Fruit fly (Drosophila melanogaster) whole organism, embryonic: ENCODE results near the gene mei-P26.

Experiments
- Asciz ChIP-seq: fragments of 200-800 bp; sonication (Bioruptor generic); optimal IDR thresholded peaks from 2 replicates; lab custom pipeline; 2017; ENCODE audit warnings: missing biosample characterization, mild to moderate bottlenecking, missing genetic modification characterization, missing genetic modification reagents
- CG11504 ChIP-seq: fragments of 200-800 bp; sonication (Bioruptor generic); optimal IDR thresholded peaks from 3 replicates; lab custom pipeline; 2019; ENCODE audit warnings: missing biosample characterization, mild to moderate bottlenecking, missing genetic modification characterization, moderate library complexity
- CG12219 ChIP-seq: fragments of 200-800 bp; sonication (Bioruptor generic); optimal IDR thresholded peaks from 3 replicates; lab custom pipeline; 2018; ENCODE audit warnings: missing biosample characterization, mild to moderate bottlenecking, missing genetic modification characterization
- CG12236 ChIP-seq: fragments of 200-800 bp; sonication (Bioruptor generic); optimal IDR thresholded peaks from 2 replicates; lab custom pipeline; 2016; ENCODE audit warnings: missing biosample characterization, missing genetic modification characterization
- CG1233 ChIP-seq: fragments of 200-800 bp; sonication (Bioruptor generic); optimal IDR thresholded peaks from 4 replicates; lab custom pipeline; 2018; ENCODE audit warnings: missing biosample characterization, mild to moderate bottlenecking, missing genetic modification characterization
- CG13424 ChIP-seq: fragments of 200-800 bp; sonication (Bioruptor generic); optimal IDR thresholded peaks from 2 replicates; lab custom pipeline; 2019; ENCODE audit warnings: missing biosample characterization, mild to moderate bottlenecking, missing genetic modification characterization, moderate library complexity
- CG13894 ChIP-seq: fragments of 200-800 bp; sonication (Bioruptor generic); optimal IDR thresholded peaks from 3 replicates; lab custom pipeline; 2018; ENCODE audit warnings: missing biosample characterization, mild to moderate bottlenecking, missing genetic modification characterization, moderate library complexity
- CG14667 ChIP-seq: fragments of 200-800 bp; sonication (Bioruptor generic); IDR thresholded peaks from 2 replicates; pipeline ENCODE4 v1.3.6; 2022; ENCODE audit warnings: missing biosample characterization, missing genetic modification characterization
- CG14710 ChIP-seq: fragments of 200-800 bp; sonication (Bioruptor generic); optimal IDR thresholded peaks from 3 replicates; lab custom pipeline; 2019; ENCODE audit warnings: missing biosample characterization, mild to moderate bottlenecking, missing genetic modification characterization, moderate library complexity
- CG17359 ChIP-seq: fragments of 200-800 bp; sonication (Bioruptor generic); optimal IDR thresholded peaks from 3 replicates; lab custom pipeline; 2018; ENCODE audit warnings: missing biosample characterization, mild to moderate bottlenecking, missing genetic modification characterization, moderate library complexity
- CG17829 ChIP-seq: fragments of 200-800 bp; optimal IDR thresholded peaks from 2 replicates; lab custom pipeline; 2019; ENCODE audit warnings: missing biosample characterization, mild to moderate bottlenecking, missing genetic modification characterization, moderate library complexity
- CG18262 ChIP-seq: fragments of 200-800 bp; optimal IDR thresholded peaks from 3 replicates; lab custom pipeline; 2019; ENCODE audit warnings: missing biosample characterization, mild to moderate bottlenecking, missing genetic modification characterization, moderate library complexity
- CG2712 ChIP-seq: fragments of 200-800 bp; optimal IDR thresholded peaks from 3 replicates; lab custom pipeline; 2019; ENCODE audit warnings: missing biosample characterization, mild to moderate bottlenecking, missing genetic modification characterization, moderate library complexity
- CG31365 ChIP-seq: fragments of 200-800 bp; sonication (Bioruptor generic); optimal IDR thresholded peaks from 2 replicates; lab custom pipeline; 2018; ENCODE audit warnings: missing biosample characterization, mild to moderate bottlenecking, missing genetic modification characterization
- CG31388 ChIP-seq: fragments of 200-800 bp; sonication (Bioruptor generic); optimal IDR thresholded peaks from 2 replicates; lab custom pipeline; 2016; ENCODE audit warnings: missing biosample characterization, missing genetic modification characterization
- CG4404 ChIP-seq: fragments of 200-800 bp; sonication (Bioruptor generic); IDR thresholded peaks from 2 replicates; pipeline ENCODE4 v1.3.6; 2022; ENCODE audit warnings: missing biosample characterization, missing genetic modification characterization
- CG4854 ChIP-seq: fragments of 200-800 bp; sonication (Bioruptor generic); optimal IDR thresholded peaks from 2 replicates; lab custom pipeline; 2016; ENCODE audit warnings: missing biosample characterization, missing genetic modification characterization, inconsistent platforms
- CG7556 ChIP-seq: fragments of 200-800 bp; sonication (Bioruptor generic); optimal IDR thresholded peaks from 2 replicates; lab custom pipeline; 2017; ENCODE audit warnings: missing biosample characterization, mild to moderate bottlenecking, missing genetic modification characterization
- CG7928 ChIP-seq: fragments of 200-800 bp; sonication (Bioruptor generic); optimal IDR thresholded peaks from 2 replicates; lab custom pipeline; 2017; ENCODE audit warnings: missing biosample characterization, mild to moderate bottlenecking, missing genetic modification characterization
- CG9797 ChIP-seq: fragments of 200-800 bp; sonication (Bioruptor generic); optimal IDR thresholded peaks from 3 replicates; lab custom pipeline; 2018; ENCODE audit warnings: missing biosample characterization, mild to moderate bottlenecking, missing genetic modification characterization
- Camta ChIP-seq: fragments of 200-800 bp; sonication (Bioruptor generic); optimal IDR thresholded peaks from 2 replicates; lab custom pipeline; 2016; ENCODE audit warnings: missing biosample characterization, missing genetic modification characterization
- D19B ChIP-seq: fragments of 200-800 bp; sonication (Bioruptor generic); optimal IDR thresholded peaks from 2 replicates; lab custom pipeline; 2017; ENCODE audit warnings: missing biosample characterization, mild to moderate bottlenecking, missing genetic modification characterization
- Fer1 ChIP-seq: fragments of 200-800 bp; sonication (Bioruptor generic); optimal IDR thresholded peaks from 2 replicates; lab custom pipeline; 2017; ENCODE audit warnings: missing biosample characterization, mild to moderate bottlenecking, missing genetic modification characterization
- Hr78 ChIP-seq, 2 experiments: fragments of 200-800 bp in 1 of 2; fragments of >200 bp in 1 of 2; sonication (Bioruptor generic) in 1 of 2; optimal IDR thresholded peaks; 2 replicates each; lab custom pipeline; 2017 to 2019; ENCODE audit warnings: missing biosample characterization in 2 of 2, missing genetic modification characterization in 2 of 2, mild to moderate bottlenecking in 1 of 2, moderate library complexity in 1 of 2
- Max ChIP-seq: fragments of 200-800 bp; sonication (Bioruptor generic); optimal IDR thresholded peaks from 2 replicates; lab custom pipeline; 2016; ENCODE audit warnings: missing biosample characterization, mild to moderate bottlenecking, missing genetic modification characterization
- Ptx1 ChIP-seq: fragments of 200-800 bp; sonication (Bioruptor generic); IDR thresholded peaks from 2 replicates; pipeline ENCODE4 v1.3.6; 2022; ENCODE audit warnings: missing biosample characterization, missing genetic modification characterization
- Vsx1 ChIP-seq: fragments of 200-800 bp; sonication (Bioruptor generic); optimal IDR thresholded peaks from 2 replicates; lab custom pipeline; 2017; ENCODE audit warnings: missing biosample characterization, mild to moderate bottlenecking, missing genetic modification characterization, missing genetic modification reagents
- Xrp1 ChIP-seq: fragments of 200-800 bp; sonication (Bioruptor generic); IDR thresholded peaks from 2 replicates; pipeline ENCODE4 v1.3.6; 2022; ENCODE audit warnings: missing biosample characterization, missing genetic modification characterization
- al ChIP-seq: fragments of 200-800 bp; sonication (Bioruptor generic); IDR thresholded peaks from 2 replicates; pipeline ENCODE4 v1.3.6; 2022; ENCODE audit warnings: missing biosample characterization, missing genetic modification characterization
- amos ChIP-seq: fragments of 200-800 bp; sonication (Bioruptor generic); IDR thresholded peaks from 2 replicates; pipeline ENCODE4 v1.3.6; 2022; ENCODE audit warnings: missing biosample characterization, missing genetic modification characterization; ENCODE audit not compliant: partially characterized antibody
- bsh ChIP-seq, 2 experiments: fragments of 200-800 bp; sonication (Bioruptor generic); optimal IDR thresholded peaks; 2 replicates each; lab custom pipeline; 2017 to 2018; ENCODE audit warnings: mild to moderate bottlenecking in 2 of 2, missing biosample characterization in 2 of 2, missing genetic modification characterization in 2 of 2, moderate library complexity in 1 of 2
- chm ChIP-seq: fragments of 200-800 bp; sonication (Bioruptor generic); IDR thresholded peaks from 2 replicates; pipeline ENCODE4 v1.3.6; 2022; ENCODE audit warnings: missing biosample characterization, missing genetic modification characterization
- cwo ChIP-seq: fragments of 200-800 bp; sonication (Bioruptor generic); optimal IDR thresholded peaks from 3 replicates; lab custom pipeline; 2017; ENCODE audit warnings: missing biosample characterization, missing genetic modification characterization, mild to moderate bottlenecking, moderate library complexity, missing genetic modification reagents
- dan ChIP-seq: fragments of 200-800 bp; sonication (Bioruptor generic); IDR thresholded peaks from 2 replicates; pipeline ENCODE4 v1.3.6; 2022; ENCODE audit warnings: missing biosample characterization, missing genetic modification characterization
- dmrt99B ChIP-seq: fragments of 200-800 bp; sonication (Bioruptor generic); optimal IDR thresholded peaks from 2 replicates; lab custom pipeline; 2018; ENCODE audit warnings: missing biosample characterization, mild to moderate bottlenecking, missing genetic modification characterization, moderate library complexity
- ind ChIP-seq: fragments of 200-800 bp; sonication (Bioruptor generic); optimal IDR thresholded peaks from 3 replicates; lab custom pipeline; 2016; ENCODE audit warnings: missing biosample characterization, missing genetic modification characterization
- jigr1 ChIP-seq: fragments of 200-800 bp; sonication (Bioruptor generic); IDR thresholded peaks from 3 replicates; pipeline ENCODE4 v1.3.6; 2022; ENCODE audit warnings: missing biosample characterization, missing genetic modification characterization
- kah ChIP-seq: fragments of 200-800 bp; sonication (Bioruptor generic); optimal IDR thresholded peaks from 2 replicates; lab custom pipeline; 2018; ENCODE audit warnings: missing biosample characterization, mild to moderate bottlenecking, missing genetic modification characterization
- lmd ChIP-seq: fragments of 200-800 bp; sonication (Bioruptor generic); IDR thresholded peaks from 2 replicates; pipeline ENCODE4 v1.3.6; 2022; ENCODE audit warnings: missing biosample characterization, missing genetic modification characterization
- nmo ChIP-seq: fragments of 200-800 bp; sonication (Bioruptor generic); optimal IDR thresholded peaks from 2 replicates; lab custom pipeline; 2018; ENCODE audit warnings: missing biosample characterization, mild to moderate bottlenecking, missing genetic modification characterization, moderate library complexity
- org-1 ChIP-seq: fragments of 200-800 bp; sonication (Bioruptor generic); optimal IDR thresholded peaks from 2 replicates; lab custom pipeline; 2017; ENCODE audit warnings: missing biosample characterization, missing genetic modification characterization
- phol ChIP-seq: fragments of 200-800 bp; sonication (Bioruptor generic); optimal IDR thresholded peaks from 3 replicates; lab custom pipeline; 2018; ENCODE audit warnings: missing biosample characterization, mild to moderate bottlenecking, missing genetic modification characterization, moderate library complexity
- prd ChIP-seq, 3 experiments: fragments of >200 bp in 2 of 3; fragments of 200-800 bp in 1 of 3; sonication (Bioruptor generic) in 1 of 3; optimal IDR thresholded peaks in 2 of 3; IDR thresholded peaks in 1 of 3; 2 replicates in 2 of 3; 3 replicates in 1 of 3; pipeline versions ENCODE4 v1.3.6 to Lab custom; 2017 to 2022; ENCODE audit warnings: missing biosample characterization in 1 of 3, missing genetic modification characterization in 1 of 3
- sna ChIP-seq: fragments of 200-800 bp; sonication (Bioruptor generic); IDR thresholded peaks from 2 replicates; pipeline ENCODE4 v1.3.6; 2022; ENCODE audit warnings: missing biosample characterization, missing genetic modification characterization; ENCODE audit not compliant: partially characterized antibody
- so ChIP-seq: fragments of 200-800 bp; sonication (Bioruptor generic); IDR thresholded peaks from 3 replicates; pipeline ENCODE4 v1.3.6; 2022; ENCODE audit warnings: missing biosample characterization, missing genetic modification characterization
- sr ChIP-seq: fragments of 200-800 bp; sonication (Bioruptor generic); IDR thresholded peaks from 3 replicates; pipeline ENCODE4 v1.3.6; 2022; ENCODE audit warnings: missing biosample characterization, missing genetic modification characterization
- sug ChIP-seq: fragments of 200-800 bp; optimal IDR thresholded peaks from 2 replicates; lab custom pipeline; 2019; ENCODE audit warnings: missing biosample characterization, mild to moderate bottlenecking, missing genetic modification characterization, moderate library complexity
- tin ChIP-seq: fragments of 200-800 bp; sonication (Bioruptor generic); optimal IDR thresholded peaks from 3 replicates; lab custom pipeline; 2016; ENCODE audit warnings: missing biosample characterization, missing genetic modification characterization

Gene mei-P26

DNA sequence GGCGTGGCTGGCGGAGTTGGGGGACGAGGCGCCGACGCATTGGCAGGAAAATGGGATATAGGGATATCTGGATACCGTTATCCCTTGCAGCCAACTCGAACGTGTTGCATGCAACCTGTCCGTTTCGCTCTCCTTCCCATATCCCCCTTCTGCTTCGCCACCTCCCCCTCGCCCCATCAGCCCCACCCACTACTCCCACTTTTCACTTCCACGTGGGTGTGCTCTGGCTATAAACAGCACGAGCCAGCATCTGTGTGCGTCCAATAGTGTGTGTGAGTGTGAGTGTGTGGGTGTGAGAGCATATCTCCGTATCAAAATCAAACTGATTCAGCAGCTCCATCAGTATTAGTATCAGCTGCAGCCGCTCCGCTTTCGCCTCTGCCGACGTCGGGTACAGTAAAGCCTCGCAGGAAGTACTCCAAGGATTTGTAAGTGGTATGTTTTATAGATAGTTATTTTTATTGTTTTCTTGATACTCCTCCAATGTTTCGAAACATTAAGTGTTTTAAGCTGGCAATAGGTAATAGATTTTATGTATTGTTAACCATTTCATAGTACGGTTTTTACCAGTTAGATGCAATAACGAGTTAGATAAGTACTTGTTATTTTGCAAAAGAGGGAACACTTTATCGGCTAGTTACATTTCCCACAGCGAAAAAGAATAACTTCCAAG lies 44.0 kb upstream of the mei-P26 start (continued):
- TF ChIP-seq nmo (GFP tag; lab: Kevin White, UChicago), result peak; percentile 68
- TF ChIP-seq CG31365 (tag; lab: Kevin White, UChicago), result no peak
- peak; percentile 57 for TF ChIP-seq lmd (GFP tag; lab: Robert Waterston, UW)
- TF ChIP-seq CG17829, result peak; percentile 22
- TF ChIP-seq Vsx1 (GFP tag; lab: Kevin White, UChicago), result no peak
- TF ChIP-seq sr, result peak; percentile 97
- peak; percentile 49 for TF ChIP-seq ind (GFP tag; lab: Kevin White, UChicago)
- 0 out of 2 replicates have a peak, but pooled peaks have one; percentile 30 for TF ChIP-seq chm
- peak; percentile 47 for TF ChIP-seq CG14710 (tag; lab: Kevin White, UChicago)
- TF ChIP-seq jigr1, result no peak
- peak; percentile 59 for TF ChIP-seq Fer1 (GFP tag; lab: Kevin White, UChicago)
- peak; percentile 22 for TF ChIP-seq Asciz (GFP tag; lab: Kevin White, UChicago)
- no peak for TF ChIP-seq dan (GFP tag; lab: Robert Waterston, UW)
- peak; percentile 28 for TF ChIP-seq cwo
- TF ChIP-seq sug (tag; lab: Kevin White, UChicago), result peak; percentile 12
- no peak for TF ChIP-seq CG31388 (GFP tag; lab: Kevin White, UChicago)
- TF ChIP-seq so (GFP tag; lab: Robert Waterston, UW), result peak; percentile 32; the same call in 1 of the 3 replicates
- TF ChIP-seq bsh (GFP tag; optimal IDR thresholded peaks at IDR 0.05; lab: Kevin White, UChicago), result peak; percentile 18 to 64
- TF ChIP-seq amos, result no peak
- TF ChIP-seq Ptx1 (GFP tag; lab: Robert Waterston, UW), result peak; percentile 53
- TF ChIP-seq CG4854 (GFP tag; lab: Kevin White, UChicago), result no peak
- TF ChIP-seq dmrt99B, result peak; percentile 76
- no peak for TF ChIP-seq prd (optimal IDR thresholded peaks at IDR 0.05; lab: Kevin White, UChicago)
- peak; percentile 27; the same call in 2 of the 3 replicates for TF ChIP-seq prd (GFP tag; IDR thresholded peaks at IDR 0.05; lab: Robert Waterston, UW)
- peak; percentile 3 for TF ChIP-seq kah (GFP tag; lab: Kevin White, UChicago)
- TF ChIP-seq CG17359 (tag; lab: Kevin White, UChicago), result peak; percentile 53
- peak; percentile 17 for TF ChIP-seq CG12219 (GFP tag; lab: Kevin White, UChicago)
- TF ChIP-seq tin (GFP tag; lab: Kevin White, UChicago), result peak; percentile 35
- TF ChIP-seq CG7556 (GFP tag; lab: Kevin White, UChicago), result no peak
- TF ChIP-seq org-1 (GFP tag; lab: Kevin White, UChicago), result no peak
- peak; percentile 30; the same call in 1 of the 2 replicates for TF ChIP-seq CG14667
- peak; percentile 21 for TF ChIP-seq CG1233
- TF ChIP-seq Hr78 (GFP tag; optimal IDR thresholded peaks at IDR 0.05; lab: Kevin White, UChicago), result no peak
- TF ChIP-seq D19B (GFP tag; lab: Kevin White, UChicago), result peak; percentile 20
- no peak for TF ChIP-seq al (GFP tag; lab: Robert Waterston, UW)
- TF ChIP-seq CG9797 (GFP tag; lab: Kevin White, UChicago), result no peak
- peak; percentile 37 for TF ChIP-seq CG13424 (tag; lab: Kevin White, UChicago)
- peak; percentile 22 for TF ChIP-seq Max (GFP tag; lab: Kevin White, UChicago)
- TF ChIP-seq CG13894, result no peak
- peak; percentile 44; the same call in 1 of the 2 replicates for TF ChIP-seq Xrp1 (GFP tag; lab: Robert Waterston, UW)
- TF ChIP-seq CG2712 (tag; lab: Kevin White, UChicago), result peak; percentile 13
- peak; percentile 65 for TF ChIP-seq CG18262
- peak; percentile 71 for TF ChIP-seq CG11504
- no peak for TF ChIP-seq sna (GFP tag; lab: Robert Waterston, UW)
- TF ChIP-seq CG4404 (GFP tag; lab: Robert Waterston, UW), result no peak
- TF ChIP-seq CG7928 (GFP tag; lab: Kevin White, UChicago), result no peak
- TF ChIP-seq phol, result peak; percentile 70
- peak; percentile 38 for TF ChIP-seq Camta
- no peak for TF ChIP-seq CG12236 (GFP tag; lab: Kevin White, UChicago)
